Fruit fly (Drosophila melanogaster) whole organism, embryonic: ENCODE results near the gene Adsl.

Source experiments
- Adf1 ChIP-seq: fragments of 200-800 bp; sonication (Bioruptor generic); IDR thresholded peaks from 2 replicates; pipeline ENCODE4 v1.3.6; 2022; ENCODE audit warnings: missing biosample characterization, missing genetic modification characterization
- Asciz ChIP-seq: fragments of 200-800 bp; sonication (Bioruptor generic); optimal IDR thresholded peaks from 2 replicates; lab custom pipeline; 2017; ENCODE audit warnings: missing biosample characterization, mild to moderate bottlenecking, missing genetic modification characterization, missing genetic modification reagents
- Bdp1 ChIP-seq: fragments of 200-800 bp; sonication (Bioruptor generic); optimal IDR thresholded peaks from 3 replicates; lab custom pipeline; 2016; ENCODE audit warnings: missing biosample characterization, missing genetic modification characterization
- Bgb ChIP-seq: fragments of 200-800 bp; sonication (Bioruptor generic); IDR thresholded peaks from 2 replicates; pipeline ENCODE4 v1.3.6; 2022; ENCODE audit warnings: missing biosample characterization, missing genetic modification characterization; ENCODE audit not compliant: partially characterized antibody
- CG10209 ChIP-seq: fragments of 200-800 bp; sonication (Bioruptor generic); optimal IDR thresholded peaks from 3 replicates; lab custom pipeline; 2017; ENCODE audit warnings: missing biosample characterization, mild to moderate bottlenecking, missing genetic modification characterization, missing genetic modification reagents
- CG12071 ChIP-seq: fragments of 200-800 bp; sonication (Bioruptor generic); optimal IDR thresholded peaks from 3 replicates; lab custom pipeline; 2018; ENCODE audit warnings: missing biosample characterization, mild to moderate bottlenecking, missing genetic modification characterization
- CG12219 ChIP-seq: fragments of 200-800 bp; sonication (Bioruptor generic); optimal IDR thresholded peaks from 3 replicates; lab custom pipeline; 2018; ENCODE audit warnings: missing biosample characterization, mild to moderate bottlenecking, missing genetic modification characterization
- CG12744 ChIP-seq: fragments of 200-800 bp; sonication (Bioruptor generic); optimal IDR thresholded peaks from 2 replicates; lab custom pipeline; 2016; ENCODE audit warnings: missing biosample characterization, missing genetic modification characterization
- CG13287 ChIP-seq: fragments of 200-800 bp; sonication (Bioruptor generic); IDR thresholded peaks from 2 replicates; pipeline ENCODE4 v1.3.6; 2022; ENCODE audit warnings: missing biosample characterization, missing genetic modification characterization; ENCODE audit not compliant: partially characterized antibody
- CG17361 ChIP-seq: fragments of 200-800 bp; sonication (Bioruptor generic); IDR thresholded peaks from 3 replicates; pipeline ENCODE4 v1.3.6; 2022; ENCODE audit warnings: missing biosample characterization, missing genetic modification characterization
- CG17568 ChIP-seq: fragments of 200-800 bp; sonication (Bioruptor generic); optimal IDR thresholded peaks from 2 replicates; lab custom pipeline; 2018; ENCODE audit warnings: missing biosample characterization, mild to moderate bottlenecking, missing genetic modification characterization, moderate library complexity
- CG17829 ChIP-seq: fragments of 200-800 bp; optimal IDR thresholded peaks from 2 replicates; lab custom pipeline; 2019; ENCODE audit warnings: missing biosample characterization, mild to moderate bottlenecking, missing genetic modification characterization, moderate library complexity
- CG18599 ChIP-seq: fragments of 200-800 bp; sonication (Bioruptor generic); optimal IDR thresholded peaks from 3 replicates; lab custom pipeline; 2017; ENCODE audit warnings: missing biosample characterization, missing genetic modification characterization, mild to moderate bottlenecking, moderate library complexity, missing genetic modification reagents
- CG2120 ChIP-seq: fragments of 200-800 bp; sonication (Bioruptor generic); optimal IDR thresholded peaks from 3 replicates; lab custom pipeline; 2016; ENCODE audit warnings: missing biosample characterization, missing genetic modification characterization
- CG2712 ChIP-seq: fragments of 200-800 bp; optimal IDR thresholded peaks from 3 replicates; lab custom pipeline; 2019; ENCODE audit warnings: missing biosample characterization, mild to moderate bottlenecking, missing genetic modification characterization, moderate library complexity
- CG31365 ChIP-seq: fragments of 200-800 bp; sonication (Bioruptor generic); optimal IDR thresholded peaks from 2 replicates; lab custom pipeline; 2018; ENCODE audit warnings: missing biosample characterization, mild to moderate bottlenecking, missing genetic modification characterization
- CG33557 ChIP-seq: fragments of 200-800 bp; sonication (Bioruptor generic); optimal IDR thresholded peaks from 2 replicates; lab custom pipeline; 2019; ENCODE audit warnings: missing biosample characterization, mild to moderate bottlenecking, missing genetic modification characterization, moderate library complexity
- CG34376 ChIP-seq: fragments of 200-800 bp; sonication (Bioruptor generic); optimal IDR thresholded peaks from 2 replicates; lab custom pipeline; 2018; ENCODE audit warnings: missing biosample characterization, mild to moderate bottlenecking, missing genetic modification characterization
- CG34422 ChIP-seq: fragments of 200-800 bp; sonication (Bioruptor generic); IDR thresholded peaks from 3 replicates; pipeline ENCODE4 v1.3.6; 2022; ENCODE audit warnings: missing biosample characterization, missing genetic modification characterization
- CG7372 ChIP-seq: fragments of 200-800 bp; sonication (Bioruptor generic); IDR thresholded peaks from 2 replicates; pipeline ENCODE4 v1.3.6; 2022; ENCODE audit warnings: missing biosample characterization, missing genetic modification characterization
- Eip74EF ChIP-seq, 2 experiments: fragments of 200-800 bp in 1 of 2; fragments of >200 bp in 1 of 2; sonication (Bioruptor generic) in 1 of 2; optimal IDR thresholded peaks; 2 replicates each; lab custom pipeline; 2017 to 2019; ENCODE audit warnings: missing biosample characterization in 2 of 2, missing genetic modification characterization in 2 of 2, mild to moderate bottlenecking in 1 of 2, moderate library complexity in 1 of 2
- GATAe ChIP-seq: fragments of 200-800 bp; sonication (Bioruptor generic); conservative IDR thresholded peaks from 2 replicates; pipeline ENCODE4 v1.3.6; 2022; ENCODE audit warnings: missing biosample characterization, missing genetic modification characterization
- Hand ChIP-seq: fragments of 200-800 bp; sonication (Bioruptor generic); optimal IDR thresholded peaks from 2 replicates; lab custom pipeline; 2017; ENCODE audit warnings: mild to moderate bottlenecking, missing biosample characterization, missing genetic modification reagents, missing genetic modification characterization
- Hey ChIP-seq: fragments of 200-800 bp; sonication (Bioruptor generic); optimal IDR thresholded peaks from 3 replicates; lab custom pipeline; 2018; ENCODE audit warnings: missing biosample characterization, mild to moderate bottlenecking, missing genetic modification characterization
- Hr51 ChIP-seq, 2 experiments: fragments of 200-800 bp; sonication (Bioruptor generic); optimal IDR thresholded peaks; 2 replicates in 1 of 2; 3 replicates in 1 of 2; lab custom pipeline; 2016 to 2018; ENCODE audit warnings: missing biosample characterization in 2 of 2, missing genetic modification characterization in 2 of 2, mild to moderate bottlenecking in 1 of 2, moderate library complexity in 1 of 2
- Hr78 ChIP-seq, 2 experiments: fragments of 200-800 bp in 1 of 2; fragments of >200 bp in 1 of 2; sonication (Bioruptor generic) in 1 of 2; optimal IDR thresholded peaks; 2 replicates each; lab custom pipeline; 2017 to 2019; ENCODE audit warnings: missing biosample characterization in 2 of 2, missing genetic modification characterization in 2 of 2, mild to moderate bottlenecking in 1 of 2, moderate library complexity in 1 of 2
- Meics ChIP-seq: fragments of 200-800 bp; sonication (Bioruptor generic); optimal IDR thresholded peaks from 2 replicates; lab custom pipeline; 2017; ENCODE audit warnings: missing biosample characterization, mild to moderate bottlenecking, missing genetic modification characterization
- NK7.1 ChIP-seq: fragments of 200-800 bp; sonication (Bioruptor generic); optimal IDR thresholded peaks from 3 replicates; lab custom pipeline; 2016; ENCODE audit warnings: missing biosample characterization, missing genetic modification characterization
- Spps ChIP-seq: fragments of 200-800 bp; sonication (Bioruptor generic); optimal IDR thresholded peaks from 2 replicates; lab custom pipeline; 2018; ENCODE audit warnings: missing biosample characterization, mild to moderate bottlenecking, missing genetic modification characterization
- Vsx1 ChIP-seq: fragments of 200-800 bp; sonication (Bioruptor generic); optimal IDR thresholded peaks from 2 replicates; lab custom pipeline; 2017; ENCODE audit warnings: missing biosample characterization, mild to moderate bottlenecking, missing genetic modification characterization, missing genetic modification reagents
- cas ChIP-seq: fragments of 200-800 bp; sonication (Bioruptor generic); IDR thresholded peaks from 2 replicates; pipeline ENCODE4 v1.3.6; 2022; ENCODE audit warnings: missing biosample characterization, missing genetic modification characterization
- crol ChIP-seq: fragments of 200-800 bp; sonication (Bioruptor generic); IDR thresholded peaks from 2 replicates; pipeline ENCODE4 v1.3.6; 2022; ENCODE audit warnings: missing biosample characterization, missing genetic modification characterization
- cwo ChIP-seq: fragments of 200-800 bp; sonication (Bioruptor generic); optimal IDR thresholded peaks from 3 replicates; lab custom pipeline; 2017; ENCODE audit warnings: missing biosample characterization, missing genetic modification characterization, mild to moderate bottlenecking, moderate library complexity, missing genetic modification reagents
- gem ChIP-seq: fragments of 200-800 bp; sonication (Bioruptor generic); optimal IDR thresholded peaks from 2 replicates; lab custom pipeline; 2019; ENCODE audit warnings: missing biosample characterization, mild to moderate bottlenecking, missing genetic modification characterization, moderate library complexity
- grau ChIP-seq: fragments of 200-800 bp; optimal IDR thresholded peaks from 3 replicates; lab custom pipeline; 2019; ENCODE audit warnings: missing biosample characterization, mild to moderate bottlenecking, missing genetic modification characterization, moderate library complexity
- ham ChIP-seq: fragments of 200-800 bp; sonication (Bioruptor generic); IDR thresholded peaks from 2 replicates; pipeline ENCODE4 v1.3.6; 2022; ENCODE audit warnings: missing biosample characterization, missing genetic modification characterization
- kah ChIP-seq: fragments of 200-800 bp; sonication (Bioruptor generic); optimal IDR thresholded peaks from 2 replicates; lab custom pipeline; 2018; ENCODE audit warnings: missing biosample characterization, mild to moderate bottlenecking, missing genetic modification characterization
- luna ChIP-seq: fragments of 200-800 bp; sonication (Bioruptor generic); optimal IDR thresholded peaks from 2 replicates; lab custom pipeline; 2016; ENCODE audit warnings: missing biosample characterization, missing genetic modification characterization
- mam ChIP-seq: fragments of 200-800 bp; sonication (Bioruptor generic); optimal IDR thresholded peaks from 3 replicates; lab custom pipeline; 2016; ENCODE audit warnings: missing biosample characterization, missing genetic modification characterization
- mirr ChIP-seq: fragments of 200-800 bp; sonication (Bioruptor generic); optimal IDR thresholded peaks from 3 replicates; lab custom pipeline; 2018; ENCODE audit warnings: missing biosample characterization, mild to moderate bottlenecking, missing genetic modification characterization
- nom ChIP-seq: fragments of 200-800 bp; sonication (Bioruptor generic); optimal IDR thresholded peaks from 2 replicates; lab custom pipeline; 2017; ENCODE audit warnings: missing biosample characterization, missing genetic modification characterization, mild to moderate bottlenecking, moderate library complexity, missing genetic modification reagents
- org-1 ChIP-seq: fragments of 200-800 bp; sonication (Bioruptor generic); optimal IDR thresholded peaks from 2 replicates; lab custom pipeline; 2017; ENCODE audit warnings: missing biosample characterization, missing genetic modification characterization
- pan ChIP-seq, 4 experiments: fragments of >200 bp in 3 of 4; fragments of 200-800 bp in 1 of 4; sonication (Bioruptor generic) in 1 of 4; optimal IDR thresholded peaks in 3 of 4; IDR thresholded peaks in 1 of 4; 2 replicates each; pipeline versions ENCODE4 v1.3.6 to Lab custom; 2017 to 2022; ENCODE audit warnings: missing biosample characterization in 2 of 4, missing genetic modification characterization in 2 of 4, mixed read lengths in 1 of 4
- sens ChIP-seq: fragments of 200-800 bp; sonication (Bioruptor generic); peaks from one replicate; lab custom pipeline; 2016; ENCODE audit warnings: missing biosample characterization, missing genetic modification characterization
- sr ChIP-seq: fragments of 200-800 bp; sonication (Bioruptor generic); IDR thresholded peaks from 3 replicates; pipeline ENCODE4 v1.3.6; 2022; ENCODE audit warnings: missing biosample characterization, missing genetic modification characterization
- twi ChIP-seq: fragments of 200-800 bp; optimal IDR thresholded peaks from 2 replicates; lab custom pipeline; 2019; ENCODE audit warnings: missing biosample characterization, mild to moderate bottlenecking, missing genetic modification characterization, moderate library complexity
- yki ChIP-seq: fragments of >200 bp; optimal IDR thresholded peaks from 3 replicates; lab custom pipeline; 2018

Adsl gene

dm6 chr3R:16982108-16982707, 38.7 kb downstream of the Adsl start, which contains the start of gene AhcyL2 (continued):
- TF ChIP-seq CG17568 (GFP tag; lab: Kevin White, UChicago) (peak; percentile 16), Hr51 (GFP tag; optimal IDR thresholded peaks at IDR 0.05; lab: Kevin White, UChicago) (no peak), CG12071 (peak; percentile 18), CG18599 (peak; percentile 14), Meics (GFP tag; lab: Kevin White, UChicago) (peak; percentile 1), cwo (GFP tag; lab: Kevin White, UChicago) (peak; percentile 42), GATAe (GFP tag; lab: Robert Waterston, UW) (peak; percentile 100), CG34422 (0 out of 3 replicates have a peak, but pooled peaks have one; percentile 14), grau (peak; percentile 59), CG34376 (peak; percentile 91), Hr78 (GFP tag; optimal IDR thresholded peaks at IDR 0.05; lab: Kevin White, UChicago) (peak in 1 of 2 experiments; percentile 95), Hey (tag; lab: Kevin White, UChicago) (peak; percentile 93), mam (GFP tag; lab: Kevin White, UChicago) (no peak), Adf1 (GFP tag; lab: Robert Waterston, UW) (peak; percentile 76; the same call in 1 of the 2 replicates), CG13287 (no peak), crol (GFP tag; lab: Robert Waterston, UW) (peak; percentile 93), luna (no peak), CG33557 (GFP tag; lab: Kevin White, UChicago) (no peak)

dm6 chr3R:16980958-16981623, 39.8 kb downstream of the Adsl start:
- TF ChIP-seq mirr (GFP tag; lab: Kevin White, UChicago) (no peak), Asciz (GFP tag; lab: Kevin White, UChicago) (no peak), org-1 (GFP tag; lab: Kevin White, UChicago) (no peak), Vsx1 (GFP tag; lab: Kevin White, UChicago) (peak; percentile 7), twi (tag; lab: Kevin White, UChicago) (peak; percentile 73), mam (GFP tag; lab: Kevin White, UChicago) (no peak), Hand (no peak), CG31365 (tag; lab: Kevin White, UChicago) (no peak), sens (GFP tag; lab: Kevin White, UChicago) (peak; percentile 42), pan (optimal IDR thresholded peaks at IDR 0.05; lab: Kevin White, UChicago) (no peak), pan (GFP tag; optimal IDR thresholded peaks at IDR 0.05 in 1 of 2, IDR thresholded peaks at IDR 0.05 in 1 of 2) (no peak), CG2120 (GFP tag; lab: Kevin White, UChicago) (peak; percentile 3), kah (GFP tag; lab: Kevin White, UChicago) (no peak), CG17361 (no peak), CG10209 (GFP tag; lab: Kevin White, UChicago) (peak; percentile 24), yki (lab: Kevin White, UChicago) (no peak), gem (tag; lab: Kevin White, UChicago) (peak; percentile 18), Bgb (no peak), Bdp1 (peak; percentile 3), CG17829 (tag; lab: Kevin White, UChicago) (no peak), cas (GFP tag; lab: Robert Waterston, UW) (no peak), nom (no peak), CG2712 (tag; lab: Kevin White, UChicago) (no peak), Spps (no peak), Eip74EF (GFP tag; optimal IDR thresholded peaks at IDR 0.05; lab: Kevin White, UChicago) (no peak), NK7.1 (GFP tag; lab: Kevin White, UChicago) (no peak), sr (GFP tag; lab: Robert Waterston, UW) (no peak), CG7372 (no peak), ham (no peak), CG12744 (GFP tag; lab: Kevin White, UChicago) (peak; percentile 23), CG12219 (GFP tag; lab: Kevin White, UChicago) (no peak)
